Fruit fly (Drosophila melanogaster) whole organism: ENCODE measurements around the gene ssp.

Source experiments
- CG8478 ChIP-seq: fragments of >200 bp; optimal IDR thresholded peaks from 2 replicates; lab custom pipeline; 2018; ENCODE audit warnings: inconsistent platforms
- Dll ChIP-seq: fragments of >200 bp; optimal IDR thresholded peaks from 2 replicates; lab custom pipeline; 2017
- EcR ChIP-seq, 2 experiments: fragments of >200 bp; optimal IDR thresholded peaks; 2 replicates each; lab custom pipeline; 2017; ENCODE audit warnings: missing biosample characterization in 2 of 2, missing genetic modification characterization in 2 of 2, missing genetic modification reagents in 2 of 2
- pan ChIP-seq: fragments of >200 bp; optimal IDR thresholded peaks from 2 replicates; lab custom pipeline; 2017

- TF ChIP-seq EcR (GFP tag; optimal IDR thresholded peaks at IDR 0.05; lab: Kevin White, UChicago) (no peak), CG8478 (lab: Kevin White, UChicago) (no peak), pan (lab: Kevin White, UChicago) (no peak), Dll (lab: Kevin White, UChicago) (no peak)
Observed at dm6 chr3L:12139232-12139698, 21.2 kb downstream of the ssp start.
